Fruit fly (Drosophila melanogaster): ENCODE results near the gene fz2.
A peak's percentile ranks its signal among the peaks of the same experiment; 100 is the strongest.

Gene fz2

DNA sequence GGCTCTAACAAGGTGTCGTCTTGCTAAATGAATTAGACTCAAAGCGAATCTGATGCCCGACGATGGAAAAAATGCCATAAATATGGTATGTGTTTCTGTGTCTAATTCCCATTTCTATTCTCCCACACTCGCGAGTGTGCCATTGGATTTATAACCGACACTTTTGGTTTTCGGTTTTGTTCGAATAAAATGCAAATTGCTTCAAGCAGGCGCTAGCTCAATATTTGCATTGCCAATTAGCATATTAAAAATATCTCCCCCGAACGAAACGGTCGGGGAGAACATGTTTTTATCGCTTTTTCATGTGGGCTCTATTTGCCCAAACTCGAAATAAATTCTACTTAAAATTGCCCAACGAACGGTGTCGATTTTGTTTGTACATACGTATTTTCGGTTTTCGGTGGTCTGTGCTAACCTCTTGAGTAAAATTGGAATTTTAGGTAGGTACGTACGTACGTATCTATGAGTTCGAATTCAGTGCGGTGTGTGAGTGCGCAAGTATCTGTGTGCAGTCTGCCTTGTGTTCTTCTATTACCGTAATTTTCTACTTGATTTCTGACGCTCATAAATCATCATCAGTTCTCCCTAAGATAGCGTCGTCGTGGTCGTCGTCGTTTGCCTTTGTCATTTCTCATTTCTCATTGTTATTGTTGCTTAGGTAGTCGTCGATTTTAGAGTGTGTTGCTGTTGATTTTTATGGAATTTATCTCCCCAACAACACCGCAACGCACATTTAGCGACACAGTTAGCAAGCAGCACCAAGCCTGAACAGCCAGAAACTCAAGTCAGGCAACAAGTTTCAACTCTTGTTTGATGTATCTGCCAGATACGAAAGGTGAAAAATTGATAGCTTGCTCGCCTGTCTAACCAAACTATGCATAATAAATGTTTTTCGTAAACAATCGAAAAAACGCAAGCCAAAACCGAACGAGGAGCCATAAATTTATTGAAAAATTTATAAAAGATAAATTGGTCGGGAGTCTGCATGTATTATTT, 70.1 kb downstream of the fz2 start:
- TF ChIP-seq pros (GFP tag; optimal IDR thresholded peaks at IDR 0.05) (peak; percentile 15), lab (GFP tag; optimal IDR thresholded peaks at IDR 0.05) (peak; percentile 52), CG14441 (GFP tag; IDR thresholded peaks at IDR 0.05) (no peak), CG10959 (GFP tag; IDR thresholded peaks at IDR 0.05) (no peak), twi (tag; optimal IDR thresholded peaks at IDR 0.05) (peak; percentile 10), salm (tag; optimal IDR thresholded peaks at IDR 0.05) (peak; percentile 30), CG3281 (GFP tag; optimal IDR thresholded peaks at IDR 0.05) (peak; percentile 25), CG7556 (GFP tag; optimal IDR thresholded peaks at IDR 0.05) (no peak), Ssrp (tag; optimal IDR thresholded peaks at IDR 0.05) (no peak), Fer1 (GFP tag; optimal IDR thresholded peaks at IDR 0.05) (peak; percentile 20), CG15479 (GFP tag; optimal IDR thresholded peaks at IDR 0.05) (peak; percentile 98), CG18619 (GFP tag; optimal IDR thresholded peaks at IDR 0.05) (peak; percentile 18), CG10209 (GFP tag; optimal IDR thresholded peaks at IDR 0.05) (no peak), C15 (GFP tag; IDR thresholded peaks at IDR 0.05) (no peak), CG7745 (tag; optimal IDR thresholded peaks at IDR 0.05) (peak; percentile 18), odd (GFP tag; optimal IDR thresholded peaks at IDR 0.05) (peak; percentile 23), cad (GFP tag; optimal IDR thresholded peaks at IDR 0.05) (peak; percentile 84), CG18599 (GFP tag; optimal IDR thresholded peaks at IDR 0.05) (no peak), kni (GFP tag; optimal IDR thresholded peaks at IDR 0.05) (peak; percentile 10), Eip74EF (GFP tag; optimal IDR thresholded peaks at IDR 0.05) (no peak), CG2199 (GFP tag; IDR thresholded peaks at IDR 0.05) (peak; percentile 76; the same call in 2 of the 3 replicates), chinmo (GFP tag; IDR thresholded peaks at IDR 0.05; ENCODE audit: partially characterized antibody) (0 out of 4 replicates have a peak, but pooled peaks have one; percentile 62), CG15514 (GFP tag; optimal IDR thresholded peaks at IDR 0.05) (no peak), CG10543 (GFP tag; optimal IDR thresholded peaks at IDR 0.05) (peak; percentile 38), tll (GFP tag; optimal IDR thresholded peaks at IDR 0.05) (peak in 1 of 2 experiments; percentile 17), eve (GFP tag; optimal IDR thresholded peaks at IDR 0.05) (peak in 1 of 2 experiments; percentile 22), CG2678 (tag; optimal IDR thresholded peaks at IDR 0.05) (peak; percentile 17), zen (tag; optimal IDR thresholded peaks at IDR 0.05) (peak; percentile 9), cg (GFP tag; optimal IDR thresholded peaks at IDR 0.05) (peak; percentile 36), sd (tag; optimal IDR thresholded peaks at IDR 0.05) (peak; percentile 49), chm (GFP tag; IDR thresholded peaks at IDR 0.05) (no peak), CG15601 (tag; optimal IDR thresholded peaks at IDR 0.05) (peak; percentile 27), Doc3 (GFP tag; IDR thresholded peaks at IDR 0.05; ENCODE audit: partially characterized antibody) (no peak), Ets65A (GFP tag) (no peak), sens (GFP tag) (peak; percentile 59), z (GFP tag; IDR thresholded peaks at IDR 0.05) (0 out of 3 replicates have a peak, but pooled peaks have one; percentile 12), Med (GFP tag) (peak; percentile 66), Hsf (GFP tag; optimal IDR thresholded peaks at IDR 0.05) (no peak), gcm2 (GFP tag; optimal IDR thresholded peaks at IDR 0.05) (no peak)
